Worm (Caenorhabditis elegans): ENCODE measurements around the gene tdp-1.

The tdp-1 gene

DNA sequence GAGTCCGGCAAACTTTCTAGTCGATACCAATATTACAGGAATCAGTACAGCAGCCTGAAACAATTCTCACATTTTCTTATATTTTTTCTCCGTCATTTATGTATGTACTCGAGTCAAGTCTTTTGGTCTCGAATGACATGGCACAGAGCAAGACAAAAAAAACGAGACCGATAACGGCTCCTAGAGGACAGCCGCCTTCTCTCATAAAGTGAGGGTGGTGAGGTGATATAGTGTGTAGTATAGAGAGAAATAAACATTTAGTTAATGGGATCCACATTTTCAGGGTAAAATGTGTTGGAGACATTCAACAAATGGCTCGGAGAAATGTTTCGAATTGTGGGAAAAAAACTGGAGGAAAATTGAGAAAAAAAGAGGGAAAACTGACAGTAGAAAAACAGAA is 35.4 kb upstream of the tdp-1 start:
- TF ChIP-seq hmg-4 (GFP tag; optimal IDR thresholded peaks at IDR 0.05): no peak
- TF ChIP-seq hmbx-1 (tag; optimal IDR thresholded peaks at IDR 0.05): no peak
- TF ChIP-seq ceh-13 (GFP tag; optimal IDR thresholded peaks at IDR 0.05): no peak
- no peak for TF ChIP-seq aly-1 (tag; optimal IDR thresholded peaks at IDR 0.05)
- TF ChIP-seq ets-7 (tag; optimal IDR thresholded peaks at IDR 0.05): no peak
- no peak for TF ChIP-seq ama-1 (optimal IDR thresholded peaks at IDR 0.05)

DNA sequence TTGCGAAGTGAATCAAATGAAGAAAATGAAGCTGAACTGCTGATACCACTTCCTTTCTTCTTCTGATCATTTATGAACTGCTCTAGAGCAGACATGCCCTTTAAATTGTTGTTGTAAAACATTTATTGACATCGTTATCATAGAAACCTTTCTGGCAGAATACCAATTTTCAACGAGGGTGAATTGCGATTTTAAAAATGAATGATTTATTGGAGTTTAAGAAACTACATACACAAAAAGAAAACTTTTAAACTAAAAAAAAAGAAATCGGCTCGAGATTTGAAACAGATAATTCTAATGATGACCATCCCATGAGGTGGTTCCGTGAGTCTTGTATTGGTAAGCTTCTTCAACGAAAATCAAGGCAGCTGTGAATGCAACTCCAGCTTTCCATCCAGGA is 33.6 kb upstream of the tdp-1 start, which contains the start of gene sftd-3:
Gene sftd-3, minus strand, starts transcription at position 101 of the 400 bp plus-strand sequence.
- no peak for TF ChIP-seq tbx-37 (GFP tag; conservative IDR thresholded peaks at IDR 0.05)
- TF ChIP-seq hnd-1 (tag; optimal IDR thresholded peaks at IDR 0.05): no peak
- TF ChIP-seq ceh-36 (tag; optimal IDR thresholded peaks at IDR 0.05): no peak
- TF ChIP-seq sea-1 (GFP tag; conservative IDR thresholded peaks at IDR 0.05): no peak
- no peak for TF ChIP-seq hmg-4 (GFP tag; optimal IDR thresholded peaks at IDR 0.05)
- no peak for TF ChIP-seq tra-4 (tag; optimal IDR thresholded peaks at IDR 0.05)
- no peak for TF ChIP-seq flt-1 (GFP tag; IDR thresholded peaks at IDR 0.05)
- no peak for TF ChIP-seq scrt-1 (GFP tag; IDR thresholded peaks at IDR 0.05)
- no peak for TF ChIP-seq aly-1 (tag; optimal IDR thresholded peaks at IDR 0.05)
- TF ChIP-seq ceh-13 (GFP tag; optimal IDR thresholded peaks at IDR 0.05): no peak
- TF ChIP-seq ets-7 (tag; optimal IDR thresholded peaks at IDR 0.05): no peak
- TF ChIP-seq B0310.2 (tag; optimal IDR thresholded peaks at IDR 0.05): no peak
- no peak for TF ChIP-seq tbx-11 (GFP tag; IDR thresholded peaks at IDR 0.05)

DNA sequence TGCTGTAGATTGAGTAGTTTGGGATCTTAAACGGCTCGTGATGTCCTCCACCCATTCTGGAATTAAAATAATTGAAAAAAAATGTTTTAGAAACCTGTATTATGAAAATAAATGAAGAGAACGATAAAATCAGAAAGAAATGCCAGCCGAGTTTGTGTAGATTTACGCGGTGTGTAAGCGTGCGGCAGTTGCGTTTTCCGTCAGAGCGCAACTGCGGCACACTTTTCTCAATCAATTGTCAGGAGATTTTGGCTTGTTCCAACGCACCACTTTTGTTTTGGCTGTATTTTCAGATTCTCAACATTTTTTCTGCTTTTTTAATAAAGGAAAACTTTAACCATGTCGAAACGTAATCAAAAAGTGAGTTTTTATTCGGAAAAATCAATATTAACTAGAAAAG is 32.8 kb upstream of the tdp-1 start, which contains the start of the genes ndub-3 and C18E9.2:
Gene ndub-3, minus strand, starts transcription at position 56 of the 400 bp plus-strand sequence.
Gene C18E9.2, plus strand, starts transcription at position 172 of the 400 bp plus-strand sequence.
- TF ChIP-seq hmg-4 (GFP tag; optimal IDR thresholded peaks at IDR 0.05): no peak
- no peak for TF ChIP-seq hmbx-1 (tag; optimal IDR thresholded peaks at IDR 0.05)
- TF ChIP-seq B0310.2 (tag; optimal IDR thresholded peaks at IDR 0.05): no peak
- no peak for TF ChIP-seq ceh-36 (tag; optimal IDR thresholded peaks at IDR 0.05)
- TF ChIP-seq tra-4 (tag; optimal IDR thresholded peaks at IDR 0.05): no peak

DNA sequence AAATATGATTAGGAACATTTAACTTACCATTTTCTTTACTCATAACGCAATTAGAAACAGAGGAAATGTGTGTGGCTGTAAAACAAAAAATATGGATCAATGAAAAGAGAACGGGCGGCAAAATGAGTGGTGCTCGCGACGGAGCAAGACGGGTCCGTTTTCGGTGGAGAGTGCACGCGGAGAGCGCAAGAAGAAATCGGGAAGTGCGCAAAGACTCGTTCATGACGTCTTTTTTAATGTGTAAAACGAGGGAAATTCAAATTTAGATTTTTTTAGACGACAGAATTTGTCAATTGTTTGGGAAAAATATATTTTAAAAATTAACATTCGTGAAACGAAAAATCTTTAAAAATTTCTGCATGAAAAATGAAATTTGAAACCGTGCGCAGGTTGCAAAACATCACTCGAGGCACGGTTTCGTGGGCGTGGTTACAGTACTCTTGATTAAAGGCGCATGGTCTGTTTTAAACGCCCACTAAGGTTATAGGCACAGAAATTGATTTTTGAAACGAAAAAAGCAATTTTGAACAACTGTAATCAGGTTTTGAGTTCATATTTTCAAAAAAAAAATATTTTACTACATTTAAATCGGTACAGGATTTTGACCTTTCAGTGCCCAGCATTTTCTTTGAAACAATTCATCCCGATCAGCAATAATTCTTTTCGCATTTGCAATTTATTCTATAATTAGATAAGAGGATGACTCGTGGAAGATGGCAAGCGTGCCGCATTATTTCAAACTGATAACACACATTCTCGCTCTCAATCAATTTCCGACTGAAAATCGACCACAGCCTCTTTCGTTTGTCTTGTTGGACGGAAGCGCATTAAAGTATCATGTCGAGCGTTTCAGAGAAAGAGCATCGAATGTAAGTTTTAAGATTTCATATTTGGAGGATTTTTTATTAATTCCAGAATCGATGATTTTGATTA is 28.1 kb upstream of the tdp-1 start, which contains the start of the genes szy-20 and C18E9.5:
Gene szy-20, minus strand, starts transcription at position 83 of the 933 bp plus-strand sequence.
Gene C18E9.5, plus strand, starts transcription at position 730 of the 933 bp plus-strand sequence.
- TF ChIP-seq hmbx-1 (tag; optimal IDR thresholded peaks at IDR 0.05): no peak
- 0 out of 2 replicates have a peak, but pooled peaks have one; percentile 22 for TF ChIP-seq tbx-37 (GFP tag; conservative IDR thresholded peaks at IDR 0.05)
- peak; percentile 82 for TF ChIP-seq F13C5.2 (tag; optimal IDR thresholded peaks at IDR 0.05)
- TF ChIP-seq hmg-4 (GFP tag; optimal IDR thresholded peaks at IDR 0.05): peak; percentile 67

DNA sequence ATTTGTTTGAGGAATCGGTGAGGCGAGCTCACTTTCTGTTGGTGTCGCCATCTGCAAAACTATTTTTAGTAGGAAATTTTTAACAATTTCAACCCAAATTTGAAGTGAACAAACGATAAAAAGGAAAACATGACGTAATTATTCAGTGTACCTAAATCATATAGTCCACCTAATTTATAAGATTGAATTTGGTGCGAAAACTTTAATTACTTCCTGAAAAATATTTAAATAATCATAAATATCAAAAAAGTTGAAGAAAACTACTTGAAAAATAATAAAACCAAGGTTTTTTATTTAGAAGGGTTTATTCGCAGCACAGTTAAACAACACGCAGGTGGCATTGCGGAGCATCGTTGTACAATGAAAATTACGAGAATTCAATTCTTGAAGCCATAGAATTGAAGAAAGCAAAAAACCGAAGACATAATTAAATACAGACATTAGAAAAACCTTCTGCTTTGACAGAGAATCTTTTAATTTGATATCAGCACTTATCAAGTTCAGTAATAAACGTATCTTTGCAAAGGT is 24.0 kb upstream of the tdp-1 start, which contains the start of gene tomm-40:
Gene tomm-40, minus strand, starts transcription at position 51 of the 528 bp plus-strand sequence.
- TF ChIP-seq hmbx-1 (tag; optimal IDR thresholded peaks at IDR 0.05) (no peak), aly-1 (tag; optimal IDR thresholded peaks at IDR 0.05) (no peak), F13C5.2 (tag; optimal IDR thresholded peaks at IDR 0.05) (peak; percentile 47), ets-7 (tag; optimal IDR thresholded peaks at IDR 0.05) (no peak)

DNA sequence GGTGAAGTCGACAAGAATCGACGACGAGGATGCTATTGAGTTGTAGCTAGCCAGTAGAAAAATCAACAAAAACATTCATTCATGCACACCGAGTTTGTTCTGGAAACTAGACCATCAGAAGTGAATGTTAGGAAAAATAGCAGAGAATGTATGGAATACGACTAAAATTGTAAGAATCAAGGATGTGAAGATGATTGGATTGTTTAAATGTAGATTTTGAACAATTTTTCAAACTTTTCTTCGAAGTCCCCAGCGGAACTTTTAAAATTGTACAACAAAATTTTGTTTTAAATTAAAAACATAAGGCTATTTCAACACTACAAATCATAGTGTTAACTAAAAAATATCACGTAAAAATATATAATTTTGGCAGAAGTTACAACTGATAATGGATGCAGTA is 14.9 kb upstream of the tdp-1 start, which contains the start of gene C18E9.7:
Gene C18E9.7, minus strand, starts transcription at position 101 of the 400 bp plus-strand sequence.
- TF ChIP-seq aly-1 (tag; optimal IDR thresholded peaks at IDR 0.05) (no peak), B0310.2 (tag; optimal IDR thresholded peaks at IDR 0.05) (no peak), tbx-37 (GFP tag; conservative IDR thresholded peaks at IDR 0.05) (no peak), flt-1 (GFP tag; IDR thresholded peaks at IDR 0.05) (no peak), hmg-4 (GFP tag; optimal IDR thresholded peaks at IDR 0.05) (no peak), tra-4 (tag; optimal IDR thresholded peaks at IDR 0.05) (no peak), ceh-36 (tag; optimal IDR thresholded peaks at IDR 0.05) (no peak), ceh-13 (GFP tag; optimal IDR thresholded peaks at IDR 0.05) (no peak)

DNA sequence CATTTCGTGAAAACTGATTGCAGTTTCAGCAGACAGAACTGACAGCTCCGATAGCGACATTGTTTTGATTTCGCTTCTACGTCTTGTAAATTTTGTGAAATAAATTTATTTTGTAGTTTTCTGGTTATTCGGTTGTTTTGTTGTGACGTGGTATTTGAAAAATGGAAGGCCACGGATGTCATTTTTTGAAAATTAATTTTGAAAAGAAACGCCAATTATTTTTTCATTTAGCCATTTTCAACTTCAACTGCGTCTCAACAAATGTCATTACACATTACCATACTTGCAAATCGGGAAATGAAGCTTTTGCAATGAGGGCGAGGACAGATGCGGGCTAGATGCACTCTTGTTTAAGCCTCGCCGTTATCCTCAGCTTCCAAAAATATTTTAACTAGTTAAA is 9.7 kb upstream of the tdp-1 start, which contains the start of gene C18E9.8:
Gene C18E9.8, minus strand, starts transcription at position 101 of the 400 bp plus-strand sequence.
- TF ChIP-seq scrt-1 (GFP tag; IDR thresholded peaks at IDR 0.05) (no peak), hnd-1 (tag; optimal IDR thresholded peaks at IDR 0.05) (no peak), ama-1 (optimal IDR thresholded peaks at IDR 0.05) (no peak)

DNA sequence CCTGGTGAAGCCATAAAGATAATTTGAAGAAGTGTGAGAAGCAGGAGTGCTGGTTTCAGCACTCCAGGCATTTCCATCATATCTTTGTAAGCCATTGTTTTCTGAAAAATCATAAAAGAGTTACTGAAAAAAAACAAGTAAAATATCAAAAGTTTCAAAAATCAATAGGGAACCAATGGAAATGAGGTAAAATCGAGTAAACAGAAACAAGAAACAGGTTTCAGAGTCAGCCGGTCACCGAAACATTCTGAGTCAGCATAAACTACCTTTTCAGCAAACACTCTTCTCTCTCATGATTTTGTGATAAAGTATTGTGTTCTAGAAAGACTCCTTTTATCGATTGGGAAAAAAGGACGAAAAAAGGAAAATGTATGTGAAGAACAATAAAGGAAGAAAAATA is 8.2 kb upstream of the tdp-1 start, which contains the start of gene C18E9.9:
Gene C18E9.9, minus strand, starts transcription at position 101 of the 400 bp plus-strand sequence.
- TF ChIP-seq tbx-37 (GFP tag; conservative IDR thresholded peaks at IDR 0.05) (no peak), hnd-1 (tag; optimal IDR thresholded peaks at IDR 0.05) (no peak), sea-1 (GFP tag; conservative IDR thresholded peaks at IDR 0.05) (no peak), hmg-4 (GFP tag; optimal IDR thresholded peaks at IDR 0.05) (no peak), scrt-1 (GFP tag; IDR thresholded peaks at IDR 0.05) (no peak), B0310.2 (tag; optimal IDR thresholded peaks at IDR 0.05) (no peak), ets-7 (tag; optimal IDR thresholded peaks at IDR 0.05) (no peak), hmbx-1 (tag; optimal IDR thresholded peaks at IDR 0.05) (no peak), ama-1 (optimal IDR thresholded peaks at IDR 0.05) (no peak), ceh-13 (GFP tag; optimal IDR thresholded peaks at IDR 0.05) (no peak), pes-1 (GFP tag; IDR thresholded peaks at IDR 0.05) (no peak), aly-1 (tag; optimal IDR thresholded peaks at IDR 0.05) (no peak), flt-1 (GFP tag; IDR thresholded peaks at IDR 0.05) (no peak), tra-4 (tag; optimal IDR thresholded peaks at IDR 0.05) (no peak), ceh-36 (tag; optimal IDR thresholded peaks at IDR 0.05) (no peak), tbx-11 (GFP tag; IDR thresholded peaks at IDR 0.05) (no peak), F13C5.2 (tag; optimal IDR thresholded peaks at IDR 0.05) (no peak)

Data from whole organism, early embryonic.